Worm (Caenorhabditis elegans) whole organism, L2 larva: ENCODE measurements around the gene F31D5.2.

ENCODE experiments used
- C34F6.9 ChIP-seq: fragments of 150-350 bp; optimal IDR thresholded peaks from 2 replicates; lab custom pipeline; 2014; ENCODE audit warnings: missing biosample characterization, missing genetic modification characterization
- F13H6.1 ChIP-seq: sonication (generic microtip); optimal IDR thresholded peaks from 2 replicates; lab custom pipeline; 2016; ENCODE audit warnings: missing genetic modification characterization, missing compliant biosample characterization
- R02D3.7 ChIP-seq: fragments of 150-350 bp; optimal IDR thresholded peaks from 2 replicates; lab custom pipeline; 2014; ENCODE audit warnings: missing biosample characterization, missing genetic modification characterization
- Y55F3AM.14 ChIP-seq: fragments of 200-800 bp; sonication (Bioruptor generic); optimal IDR thresholded peaks from 2 replicates; lab custom pipeline; 2018; ENCODE audit warnings: mild to moderate bottlenecking, missing genetic modification characterization, missing compliant biosample characterization
- ZK546.5 ChIP-seq: sonication (generic microtip); optimal IDR thresholded peaks from 2 replicates; lab custom pipeline; 2017; ENCODE audit warnings: missing biosample characterization, missing genetic modification characterization
- aly-2 ChIP-seq: fragments of 150-350 bp; optimal IDR thresholded peaks from 2 replicates; lab custom pipeline; 2014; ENCODE audit warnings: missing biosample characterization, missing genetic modification characterization
- ama-1 ChIP-seq: fragments of 150-350 bp; optimal IDR thresholded peaks from 2 replicates; lab custom pipeline; 2018; ENCODE audit warnings: inconsistent platforms
- blmp-1 ChIP-seq: sonication (generic microtip); optimal IDR thresholded peaks from 2 replicates; lab custom pipeline; 2017; ENCODE audit warnings: missing genetic modification characterization, mild to moderate bottlenecking, missing compliant biosample characterization, antibody characterized with exemption, moderate library complexity; ENCODE audit not compliant: insufficient read depth
- ceh-82 ChIP-seq: fragments of 150-350 bp; optimal IDR thresholded peaks from 2 replicates; lab custom pipeline; 2014; ENCODE audit warnings: missing biosample characterization, missing genetic modification characterization
- elt-1 ChIP-seq: fragments of 150-350 bp; optimal IDR thresholded peaks from 2 replicates; lab custom pipeline; 2014; ENCODE audit warnings: missing biosample characterization, missing genetic modification characterization
- lin-13 ChIP-seq: fragments of 150-350 bp; optimal IDR thresholded peaks from 2 replicates; lab custom pipeline; 2014; ENCODE audit warnings: missing biosample characterization, missing genetic modification reagents, missing genetic modification characterization
- lin-39 ChIP-seq: fragments of 150-350 bp; optimal IDR thresholded peaks from 2 replicates; lab custom pipeline; 2014; ENCODE audit warnings: missing biosample characterization, missing genetic modification reagents, missing genetic modification characterization
- mab-5 ChIP-seq: fragments of 150-350 bp; optimal IDR thresholded peaks from 2 replicates; lab custom pipeline; 2014; ENCODE audit warnings: missing biosample characterization, missing genetic modification characterization
- mdl-1 ChIP-seq, 2 experiments: fragments of 150-350 bp in 1 of 2; sonication (generic microtip) in 1 of 2; optimal IDR thresholded peaks; 2 replicates each; lab custom pipeline; 2017; ENCODE audit warnings: missing biosample characterization in 2 of 2, missing genetic modification characterization in 2 of 2
- nhr-12 ChIP-seq: fragments of 150-350 bp; optimal IDR thresholded peaks from 2 replicates; lab custom pipeline; 2014; ENCODE audit warnings: missing biosample characterization, missing genetic modification characterization
- nhr-21 ChIP-seq: fragments of 150-350 bp; optimal IDR thresholded peaks from 2 replicates; lab custom pipeline; 2014; ENCODE audit warnings: missing biosample characterization, missing genetic modification characterization
- nhr-25 ChIP-seq: fragments of 150-350 bp; sonication (generic microtip); optimal IDR thresholded peaks from 3 replicates; lab custom pipeline; 2014; ENCODE audit warnings: missing biosample characterization, missing genetic modification characterization
- nhr-77 ChIP-seq: fragments of 150-350 bp; optimal IDR thresholded peaks from 2 replicates; lab custom pipeline; 2014; ENCODE audit warnings: missing biosample characterization, missing genetic modification characterization
- sem-4 ChIP-seq: fragments of 150-350 bp; optimal IDR thresholded peaks from 2 replicates; lab custom pipeline; 2014; ENCODE audit warnings: missing biosample characterization, missing genetic modification reagents, missing genetic modification characterization
- sma-3 ChIP-seq: sonication (generic microtip); optimal IDR thresholded peaks from 2 replicates; lab custom pipeline; 2016; ENCODE audit warnings: missing genetic modification reagents, missing genetic modification characterization, missing compliant biosample characterization
- ztf-11 ChIP-seq: sonication (generic microtip); optimal IDR thresholded peaks from 2 replicates; lab custom pipeline; 2017; ENCODE audit warnings: missing biosample characterization, missing genetic modification characterization

F31D5.2 gene

DNA sequence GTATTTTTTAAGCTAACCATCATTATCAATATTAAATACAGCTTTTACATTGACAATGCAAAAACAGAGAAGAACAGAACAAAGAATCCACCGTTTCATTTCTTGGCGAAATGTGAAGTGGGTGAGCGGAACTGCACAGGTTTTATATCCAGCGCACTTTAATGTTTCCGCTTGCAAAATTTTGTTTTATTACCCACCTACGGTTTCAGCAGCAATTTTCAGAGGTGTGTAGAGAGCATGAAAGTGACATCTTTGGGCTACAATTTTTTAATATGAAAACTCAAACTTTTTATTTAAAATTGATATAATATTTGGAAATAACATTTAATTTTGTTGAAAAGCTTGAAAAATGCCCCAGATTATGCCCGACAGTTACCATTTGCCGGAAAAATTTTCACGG is 43.3 kb downstream of the F31D5.2 start, which contains the start of gene clec-135:
Gene clec-135, minus strand, starts transcription at position 101 of the 400 bp plus-strand sequence.
- TF ChIP-seq lin-13 = no peak
- TF ChIP-seq ceh-82 (tag; lab: Kevin White, UChicago) = no peak
- TF ChIP-seq nhr-21 (tag; lab: Kevin White, UChicago) = no peak
- no peak for TF ChIP-seq elt-1
- TF ChIP-seq mab-5 (tag; lab: Kevin White, UChicago) = no peak
- TF ChIP-seq R02D3.7 (tag; lab: Kevin White, UChicago) = no peak
- no peak for TF ChIP-seq ama-1 (lab: Kevin White, UChicago)
- TF ChIP-seq nhr-25 (tag; lab: Kevin White, UChicago) = no peak
- no peak for TF ChIP-seq blmp-1 (tag; lab: Kevin White, UChicago)
- TF ChIP-seq aly-2 = no peak
- no peak for TF ChIP-seq Y55F3AM.14
- TF ChIP-seq ZK546.5 = no peak

DNA sequence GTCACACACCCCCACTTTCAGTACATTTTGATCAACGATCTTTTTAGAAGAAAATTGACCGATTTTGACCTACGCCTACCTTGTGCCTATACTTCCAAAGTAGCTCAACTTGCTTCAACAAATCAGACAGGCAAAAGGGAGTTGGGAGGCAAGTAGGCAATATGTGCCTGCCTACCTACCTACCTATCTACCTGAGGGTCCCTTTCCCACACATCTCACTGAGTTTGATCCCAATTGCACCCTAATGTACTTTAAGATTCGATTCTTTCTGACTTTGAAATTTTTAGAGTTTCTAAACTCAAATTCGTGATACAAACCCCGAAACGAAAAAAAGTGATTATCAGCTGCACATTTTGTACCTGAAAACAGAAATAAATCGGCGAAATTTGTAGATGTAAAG is 52.3 kb downstream of the F31D5.2 start:
- no peak for TF ChIP-seq lin-39 (tag; lab: Kevin White, UChicago)
- TF ChIP-seq mab-5 (tag; lab: Kevin White, UChicago) = no peak
- no peak for TF ChIP-seq sma-3 (GFP tag; lab: Kevin White, UChicago)
- no peak for TF ChIP-seq nhr-77 (tag; lab: Kevin White, UChicago)
- TF ChIP-seq nhr-12 (tag; lab: Kevin White, UChicago) = no peak
- no peak for TF ChIP-seq nhr-25 (tag; lab: Kevin White, UChicago)
- TF ChIP-seq mdl-1 (tag; optimal IDR thresholded peaks at IDR 0.05; lab: Kevin White, UChicago) = no peak
- no peak for TF ChIP-seq ztf-11 (tag; lab: Kevin White, UChicago)
- TF ChIP-seq F13H6.1 (tag; lab: Kevin White, UChicago) = no peak
- TF ChIP-seq C34F6.9 = no peak
- TF ChIP-seq sem-4 (tag; lab: Kevin White, UChicago) = no peak
- TF ChIP-seq ama-1 (lab: Kevin White, UChicago) = no peak
